Worm (Caenorhabditis elegans) whole organism, young adult: ENCODE results near the gene daf-42.

Experiments used
- T26A5.8 ChIP-seq: sonication (generic microtip); optimal IDR thresholded peaks from 2 replicates; lab custom pipeline; 2016; ENCODE audit warnings: missing genetic modification characterization, missing compliant biosample characterization
- Y95B8A.8 ChIP-seq: fragments of 200-800 bp; sonication (Bioruptor generic); IDR thresholded peaks from 2 replicates; pipeline ENCODE4 v1.3.6; 2022; ENCODE audit warnings: missing genetic modification reagents, missing genetic modification characterization, missing compliant biosample characterization
- athp-1 ChIP-seq: sonication (generic microtip); optimal IDR thresholded peaks from 2 replicates; lab custom pipeline; 2017; ENCODE audit warnings: mild to moderate bottlenecking, missing genetic modification characterization, missing compliant biosample characterization
- fkh-3 ChIP-seq: sonication (generic microtip); optimal IDR thresholded peaks from 2 replicates; lab custom pipeline; 2016; ENCODE audit warnings: mild to moderate bottlenecking, missing genetic modification characterization, missing compliant biosample characterization
- lir-1 ChIP-seq: fragments of 200-800 bp; sonication (Bioruptor generic); conservative IDR thresholded peaks from 2 replicates; pipeline ENCODE4 v1.3.6; 2022; ENCODE audit warnings: missing genetic modification reagents, missing genetic modification characterization, missing compliant biosample characterization
- nfya-1 ChIP-seq: sonication (generic microtip); optimal IDR thresholded peaks from 2 replicates; lab custom pipeline; 2017; ENCODE audit warnings: antibody characterized with exemption, missing compliant biosample characterization, missing genetic modification characterization, borderline replicate concordance; ENCODE audit not compliant: insufficient read depth
- pbrm-1 ChIP-seq: fragments of 200-800 bp; sonication (Bioruptor generic); IDR thresholded peaks from 2 replicates; pipeline ENCODE4 v1.3.6; 2022; ENCODE audit warnings: missing genetic modification reagents, missing genetic modification characterization, missing compliant biosample characterization
- unc-62 ChIP-seq: fragments of 150-350 bp; optimal IDR thresholded peaks from 2 replicates; lab custom pipeline; 2014; ENCODE audit warnings: missing biosample characterization, missing genetic modification reagents, missing genetic modification characterization

ce11 chrIV:7344020-7344419 lies 2.6 kb downstream of the daf-42 start:
- TF ChIP-seq Y95B8A.8 (GFP tag; lab: Robert Waterston, UW), result 0 out of 2 replicates have a peak, but pooled peaks have one; percentile 35
- no peak for TF ChIP-seq fkh-3 (tag; lab: Kevin White, UChicago)
- no peak for TF ChIP-seq nfya-1 (tag; lab: Kevin White, UChicago)
- no peak for TF ChIP-seq unc-62 (GFP tag; lab: Kevin White, UChicago)
- 0 out of 2 replicates have a peak, but pooled peaks have one; percentile 27 for TF ChIP-seq pbrm-1 (GFP tag; lab: Robert Waterston, UW)
- TF ChIP-seq lir-1, result no peak
- TF ChIP-seq athp-1 (tag; lab: Kevin White, UChicago), result peak; percentile 19
- TF ChIP-seq T26A5.8 (tag; lab: Kevin White, UChicago), result no peak
